Fruit fly (Drosophila melanogaster) whole organism, pupa: Measurements from ENCODE around the gene Chsy.
A peak's percentile ranks its signal among the peaks of the same experiment; 100 is the strongest.

ENCODE experiments used
- CG10348 ChIP-seq: fragments of 200-800 bp; sonication (Bioruptor generic); IDR thresholded peaks from 2 replicates; pipeline ENCODE4 v1.3.6; 2022; ENCODE audit warnings: missing biosample characterization, missing genetic modification characterization
- CG12605 ChIP-seq: fragments of 200-800 bp; sonication (Bioruptor generic); IDR thresholded peaks from 2 replicates; pipeline ENCODE4 v1.3.6; 2022; ENCODE audit warnings: missing biosample characterization, missing genetic modification characterization
- CG13204 ChIP-seq: fragments of 200-800 bp; sonication (Bioruptor generic); optimal IDR thresholded peaks from 2 replicates; lab custom pipeline; 2018; ENCODE audit warnings: missing biosample characterization, mild to moderate bottlenecking, missing genetic modification characterization, moderate library complexity
- CG14655 ChIP-seq: fragments of 200-800 bp; sonication (Bioruptor generic); optimal IDR thresholded peaks from 3 replicates; lab custom pipeline; 2017; ENCODE audit warnings: mild to moderate bottlenecking, missing biosample characterization, missing genetic modification reagents, missing genetic modification characterization
- CG34367 ChIP-seq: fragments of 200-800 bp; sonication (Bioruptor generic); optimal IDR thresholded peaks from 2 replicates; lab custom pipeline; 2018; ENCODE audit warnings: missing biosample characterization, mild to moderate bottlenecking, missing genetic modification characterization
- CG8159 ChIP-seq: fragments of 200-800 bp; sonication (Bioruptor generic); optimal IDR thresholded peaks from 3 replicates; lab custom pipeline; 2018; ENCODE audit warnings: missing biosample characterization, mild to moderate bottlenecking, missing genetic modification characterization, moderate library complexity
- CG9948 ChIP-seq: fragments of 200-800 bp; sonication (Bioruptor generic); optimal IDR thresholded peaks from 2 replicates; lab custom pipeline; 2018; ENCODE audit warnings: missing biosample characterization, mild to moderate bottlenecking, missing genetic modification characterization, moderate library complexity
- EcR ChIP-seq: fragments of 200-800 bp; sonication (Bioruptor generic); optimal IDR thresholded peaks from 3 replicates; lab custom pipeline; 2019; ENCODE audit warnings: missing biosample characterization, missing genetic modification characterization, mild to moderate bottlenecking, moderate library complexity, missing genetic modification reagents
- Snoo ChIP-seq: fragments of 200-800 bp; sonication (Bioruptor generic); optimal IDR thresholded peaks from 3 replicates; lab custom pipeline; 2017; ENCODE audit warnings: missing biosample characterization, mild to moderate bottlenecking, missing genetic modification characterization, inconsistent platforms

dm6 chrX:15582853-15583252, 10.5 kb downstream of the Chsy start, which contains the start of the genes CG9215 and CG8097:
- TF ChIP-seq CG9948 (tag; lab: Kevin White, UChicago), result peak; percentile 7
- no peak for TF ChIP-seq CG12605 (GFP tag; lab: Robert Waterston, UW)
- TF ChIP-seq Snoo (tag; lab: Kevin White, UChicago), result no peak
- no peak for TF ChIP-seq CG14655 (GFP tag; lab: Kevin White, UChicago)
- TF ChIP-seq CG8159 (tag; lab: Kevin White, UChicago), result no peak
- no peak for TF ChIP-seq EcR (GFP tag; lab: Kevin White, UChicago)
- TF ChIP-seq CG34367 (tag; lab: Kevin White, UChicago), result no peak
- no peak for TF ChIP-seq CG10348 (GFP tag; lab: Robert Waterston, UW)
- no peak for TF ChIP-seq CG13204
